Worm (Caenorhabditis elegans) whole organism, late embryonic: ENCODE measurements around the gene col-149.

Source experiments
- F13H6.1 ChIP-seq: sonication (generic microtip); optimal IDR thresholded peaks from 2 replicates; lab custom pipeline; 2016; ENCODE audit warnings: missing genetic modification characterization, missing compliant biosample characterization
- ahr-1 ChIP-seq: sonication (generic microtip); optimal IDR thresholded peaks from 2 replicates; lab custom pipeline; 2016; ENCODE audit warnings: missing genetic modification characterization, missing compliant biosample characterization
- ceh-2 ChIP-seq: sonication (generic microtip); optimal IDR thresholded peaks from 2 replicates; lab custom pipeline; 2016; ENCODE audit warnings: missing genotype, missing genetic modification characterization, missing compliant biosample characterization
- ceh-24 ChIP-seq: sonication (generic microtip); optimal IDR thresholded peaks from 2 replicates; lab custom pipeline; 2016; ENCODE audit warnings: mild to moderate bottlenecking, missing genetic modification characterization, missing compliant biosample characterization
- ceh-34 ChIP-seq: sonication (generic microtip); optimal IDR thresholded peaks from 2 replicates; lab custom pipeline; 2016; ENCODE audit warnings: mild to moderate bottlenecking, missing genetic modification characterization, missing compliant biosample characterization
- elt-2 ChIP-seq: sonication (generic microtip); optimal IDR thresholded peaks from 2 replicates; lab custom pipeline; 2016; ENCODE audit warnings: missing genetic modification reagents, missing genetic modification characterization, missing compliant biosample characterization
- gmeb-2 ChIP-seq: sonication (generic microtip); optimal IDR thresholded peaks from 2 replicates; lab custom pipeline; 2016; ENCODE audit warnings: missing genetic modification characterization, inconsistent platforms, missing compliant biosample characterization
- hlh-15 ChIP-seq: sonication (generic microtip); optimal IDR thresholded peaks from 2 replicates; lab custom pipeline; 2016; ENCODE audit warnings: missing genetic modification characterization, missing compliant biosample characterization
- hlh-30 ChIP-seq: sonication (generic microtip); optimal IDR thresholded peaks from 2 replicates; lab custom pipeline; 2017; ENCODE audit warnings: antibody characterized with exemption, missing genetic modification characterization, missing compliant biosample characterization; ENCODE audit not compliant: insufficient read depth
- nfya-1 ChIP-seq: sonication (generic microtip); optimal IDR thresholded peaks from 2 replicates; lab custom pipeline; 2017; ENCODE audit warnings: missing genetic modification characterization, mild to moderate bottlenecking, missing compliant biosample characterization, antibody characterized with exemption, moderate library complexity
- pag-3 ChIP-seq: sonication (generic microtip); optimal IDR thresholded peaks from 2 replicates; lab custom pipeline; 2016; ENCODE audit warnings: missing compliant biosample characterization, missing genetic modification characterization, borderline replicate concordance
- pat-9 ChIP-seq: fragments of 200-800 bp; sonication (Bioruptor generic); optimal IDR thresholded peaks from 2 replicates; lab custom pipeline; 2018; ENCODE audit warnings: mild to moderate bottlenecking, missing genetic modification characterization, moderate library complexity, missing compliant biosample characterization
- pha-4 ChIP-seq: fragments of 150-350 bp; optimal IDR thresholded peaks from 2 replicates; lab custom pipeline; 2018; ENCODE audit warnings: missing biosample characterization, missing genetic modification reagents, missing genetic modification characterization
- sox-4 ChIP-seq: sonication (generic microtip); optimal IDR thresholded peaks from 2 replicates; lab custom pipeline; 2017; ENCODE audit warnings: mild to moderate bottlenecking, missing genetic modification characterization, inconsistent platforms, missing compliant biosample characterization
- tbx-2 ChIP-seq: sonication (generic microtip); optimal IDR thresholded peaks from 2 replicates; lab custom pipeline; 2016; ENCODE audit warnings: missing genetic modification characterization, missing compliant biosample characterization
- unc-42 ChIP-seq: sonication (generic microtip); optimal IDR thresholded peaks from 2 replicates; lab custom pipeline; 2016; ENCODE audit warnings: missing genotype, missing genetic modification characterization, missing compliant biosample characterization
- unc-86 ChIP-seq: sonication (generic microtip); optimal IDR thresholded peaks from 2 replicates; lab custom pipeline; 2016; ENCODE audit warnings: missing genetic modification characterization, missing compliant biosample characterization

Gene col-149

ce11 chrV:10246443-10246885 lies 46.2 kb downstream of the col-149 start:
- TF ChIP-seq gmeb-2 (no peak), hlh-30 (tag; lab: Kevin White, UChicago) (peak; percentile 2), ahr-1 (tag; lab: Kevin White, UChicago) (no peak), unc-42 (tag; lab: Kevin White, UChicago) (peak; percentile 17)
- TF ChIP-seq, all 69 proteins: peak for 2

ce11 chrV:10245615-10246014 lies 47.1 kb downstream of the col-149 start:
- TF ChIP-seq sox-4 (tag; lab: Kevin White, UChicago) (no peak), pag-3 (tag; lab: Kevin White, UChicago) (no peak), hlh-15 (tag; lab: Kevin White, UChicago) (no peak), pat-9 (tag; lab: Kevin White, UChicago) (no peak)

ce11 chrV:10244018-10244720 lies 48.5 kb downstream of the col-149 start:
- TF ChIP-seq elt-2 (tag; lab: Kevin White, UChicago), result peak; percentile 76
- TF ChIP-seq ceh-2 (tag; lab: Kevin White, UChicago), result no peak

- TF ChIP-seq tbx-2 (tag; lab: Kevin White, UChicago), result no peak
- no peak for TF ChIP-seq F13H6.1 (tag; lab: Kevin White, UChicago)
- no peak for TF ChIP-seq pha-4 (tag; lab: Kevin White, UChicago)
- no peak for TF ChIP-seq ceh-24 (tag; lab: Kevin White, UChicago)
- TF ChIP-seq nfya-1 (tag; lab: Kevin White, UChicago), result no peak
- no peak for TF ChIP-seq unc-42 (tag; lab: Kevin White, UChicago)
- no peak for TF ChIP-seq unc-86 (tag; lab: Kevin White, UChicago)
- no peak for TF ChIP-seq ceh-34 (tag; lab: Kevin White, UChicago)
These were observed 49.6 kb downstream of the col-149 start, which contains the start of gene C12D8.9 for ce11 chrV:10243105-10243504. C12D8.9 (minus strand) TSS chrV:10243205.
